Fruit fly (Drosophila melanogaster): Measurements from ENCODE around the gene CG1074.

CG1074 gene

DNA sequence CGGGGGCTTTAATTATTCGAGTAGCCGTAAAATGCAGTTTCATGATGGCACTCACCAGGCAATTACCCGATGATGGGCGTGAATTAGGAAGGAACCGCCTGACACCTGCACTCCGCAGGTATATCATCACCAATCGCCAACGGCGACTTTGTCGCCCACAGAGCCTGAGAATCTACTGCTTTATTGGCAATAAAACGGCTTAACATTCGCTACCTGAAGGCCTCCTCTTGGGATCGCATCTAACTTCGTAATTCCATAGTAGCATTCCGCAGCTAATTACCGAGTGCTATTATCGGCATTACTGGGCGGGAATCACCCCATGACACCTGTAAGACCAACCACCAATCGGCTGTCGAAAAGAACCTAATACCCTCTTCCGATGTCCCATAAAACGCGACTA lies 24.5 kb downstream of the CG1074 start:
- TF ChIP-seq CG1620 (GFP tag; optimal IDR thresholded peaks at IDR 0.05) (no peak), Hr96 (GFP tag; optimal IDR thresholded peaks at IDR 0.05) (no peak), CG12768 (GFP tag; optimal IDR thresholded peaks at IDR 0.05) (no peak), Mnt (GFP tag; optimal IDR thresholded peaks at IDR 0.05) (no peak), CG33017 (tag; optimal IDR thresholded peaks at IDR 0.05) (no peak), toe (GFP tag; optimal IDR thresholded peaks at IDR 0.05) (no peak), cnc (optimal IDR thresholded peaks at IDR 0.05) (no peak), ovo (GFP tag; optimal IDR thresholded peaks at IDR 0.05) (no peak), Crg-1 (GFP tag; optimal IDR thresholded peaks at IDR 0.05) (no peak), bab1 (GFP tag; optimal IDR thresholded peaks at IDR 0.05) (no peak), tj (GFP tag; optimal IDR thresholded peaks at IDR 0.05) (no peak), kay (GFP tag; ENCODE audit: borderline replicate concordance) (no peak), CG5204 (GFP tag; optimal IDR thresholded peaks at IDR 0.05) (no peak), CG14711 (tag; optimal IDR thresholded peaks at IDR 0.05) (no peak), CG7045 (GFP tag; optimal IDR thresholded peaks at IDR 0.05) (no peak), pad (GFP tag; optimal IDR thresholded peaks at IDR 0.05) (no peak), cic (GFP tag; optimal IDR thresholded peaks at IDR 0.05) (no peak)

DNA sequence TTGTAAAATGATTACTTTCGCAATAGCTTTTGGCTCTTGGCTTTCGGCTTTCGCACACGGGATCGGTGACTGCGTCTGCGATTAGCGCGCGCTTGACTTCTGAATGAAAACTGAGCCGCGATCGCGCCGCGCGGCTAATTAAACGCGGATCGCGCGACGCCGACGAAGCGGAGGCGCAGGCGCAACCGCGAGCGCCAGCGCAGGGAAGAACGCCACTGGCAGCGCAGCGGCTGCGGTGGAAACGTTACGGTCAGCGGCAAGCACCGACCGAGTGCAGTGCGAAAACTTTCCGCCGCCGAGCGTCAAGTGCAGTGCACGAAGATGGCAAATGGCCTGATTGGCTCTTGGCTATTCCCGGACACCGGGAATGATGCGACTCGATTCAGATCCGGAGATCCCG lies 29.0 kb downstream of the CG1074 start, which contains the start of gene CG31522:
CG31522 (minus strand) TSS at position 101 of the 400 bp plus-strand sequence.
- TF ChIP-seq cnc (optimal IDR thresholded peaks at IDR 0.05), result no peak
- TF ChIP-seq CG11617 (GFP tag; optimal IDR thresholded peaks at IDR 0.05), result no peak
- TF ChIP-seq kay (GFP tag; ENCODE audit: borderline replicate concordance), result no peak
- no peak for TF ChIP-seq toe (GFP tag; optimal IDR thresholded peaks at IDR 0.05)

dm6 chr3R:4466894-4467293 lies 33.1 kb downstream of the CG1074 start:
- TF ChIP-seq CG1620 (GFP tag; optimal IDR thresholded peaks at IDR 0.05) (no peak), Clk (GFP tag; optimal IDR thresholded peaks at IDR 0.05) (no peak), cnc (optimal IDR thresholded peaks at IDR 0.05) (no peak), CG12768 (GFP tag; optimal IDR thresholded peaks at IDR 0.05) (no peak), ovo (GFP tag; optimal IDR thresholded peaks at IDR 0.05) (no peak), CG14711 (tag; optimal IDR thresholded peaks at IDR 0.05) (no peak), pad (GFP tag; optimal IDR thresholded peaks at IDR 0.05) (no peak), CG7045 (GFP tag; optimal IDR thresholded peaks at IDR 0.05) (no peak), cic (GFP tag; optimal IDR thresholded peaks at IDR 0.05) (no peak), toe (GFP tag; optimal IDR thresholded peaks at IDR 0.05) (no peak), kay (GFP tag; ENCODE audit: borderline replicate concordance) (no peak), CG33017 (tag; optimal IDR thresholded peaks at IDR 0.05) (no peak), Hr96 (GFP tag; optimal IDR thresholded peaks at IDR 0.05) (no peak), Crg-1 (GFP tag; optimal IDR thresholded peaks at IDR 0.05) (no peak)

DNA sequence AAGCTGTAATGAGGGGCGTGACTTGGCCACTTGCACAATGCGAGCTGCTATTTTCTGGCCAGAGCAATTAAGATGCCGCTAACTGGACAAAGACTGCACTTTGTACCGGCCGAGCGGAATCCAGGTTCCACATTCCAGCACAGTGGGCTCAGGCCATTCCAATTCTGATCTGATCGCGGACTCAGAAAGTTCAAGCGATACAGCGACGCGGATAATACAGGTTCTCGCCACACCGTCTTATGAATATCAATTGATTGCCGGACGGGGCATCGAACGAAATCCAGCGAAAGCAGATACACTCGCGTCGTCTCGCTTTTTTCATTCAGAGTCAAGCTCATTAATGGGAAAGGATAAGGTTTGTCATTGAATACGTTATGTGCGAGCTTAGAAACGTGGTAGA lies 35.2 kb downstream of the CG1074 start:
- TF ChIP-seq CG12768 (GFP tag; optimal IDR thresholded peaks at IDR 0.05), result peak; percentile 16
- peak; percentile 26 for TF ChIP-seq ovo (GFP tag; optimal IDR thresholded peaks at IDR 0.05)
- peak; percentile 1 for TF ChIP-seq CG5204 (GFP tag; optimal IDR thresholded peaks at IDR 0.05)
- no peak for TF ChIP-seq kay (GFP tag; ENCODE audit: borderline replicate concordance)

- TF ChIP-seq Clk (GFP tag; optimal IDR thresholded peaks at IDR 0.05), result no peak
These were observed 36.9 kb downstream of the CG1074 start for dm6 chr3R:4470695-4471046.

DNA sequence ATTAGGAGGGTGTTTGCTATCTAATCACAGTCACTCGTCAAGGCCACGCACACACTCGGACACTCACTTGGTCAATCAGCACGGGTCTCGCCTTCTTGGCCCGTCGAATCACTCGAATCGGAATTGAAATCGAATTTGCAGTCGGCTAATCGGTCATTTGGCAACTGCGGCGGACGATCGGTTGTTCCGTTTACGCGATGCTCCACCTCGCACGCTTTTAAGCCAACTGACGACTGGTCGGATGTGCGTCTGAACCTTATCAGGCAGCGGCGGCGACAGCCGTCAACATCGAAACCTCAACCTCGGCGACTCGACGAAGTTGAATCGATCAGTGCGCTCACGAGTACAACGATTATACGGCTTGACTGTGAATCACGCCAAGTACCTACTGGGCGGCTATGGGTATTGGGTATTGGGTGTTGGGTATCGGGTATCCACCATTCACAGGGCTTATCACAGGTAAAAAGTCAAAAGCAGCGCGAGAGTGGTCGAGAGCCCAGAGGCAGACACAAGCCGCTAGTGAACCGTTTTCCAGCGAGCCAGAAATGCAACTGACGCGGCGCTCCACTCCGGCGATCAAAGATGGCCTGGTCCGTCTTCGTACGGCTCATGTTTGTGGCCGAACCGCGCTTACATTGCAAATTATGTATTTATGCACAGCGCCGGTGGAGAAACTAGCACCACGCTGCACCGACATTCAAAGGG lies 37.4 kb downstream of the CG1074 start:
- TF ChIP-seq bab1 (GFP tag; optimal IDR thresholded peaks at IDR 0.05) (peak; percentile 3), CG12768 (GFP tag; optimal IDR thresholded peaks at IDR 0.05) (peak; percentile 60), tj (GFP tag; optimal IDR thresholded peaks at IDR 0.05) (peak; percentile 90), Mnt (GFP tag; optimal IDR thresholded peaks at IDR 0.05) (peak; percentile 79), cic (GFP tag; optimal IDR thresholded peaks at IDR 0.05) (peak; percentile 86), CG11617 (GFP tag; optimal IDR thresholded peaks at IDR 0.05) (peak; percentile 29), CG7101 (tag; optimal IDR thresholded peaks at IDR 0.05) (peak; percentile 24), kay (GFP tag; ENCODE audit: borderline replicate concordance) (peak; percentile 11), pad (GFP tag; optimal IDR thresholded peaks at IDR 0.05) (no peak), CG14711 (tag; optimal IDR thresholded peaks at IDR 0.05) (peak; percentile 30), cnc (optimal IDR thresholded peaks at IDR 0.05) (no peak), CG33017 (tag; optimal IDR thresholded peaks at IDR 0.05) (peak; percentile 59), ovo (GFP tag; optimal IDR thresholded peaks at IDR 0.05) (no peak), toe (GFP tag; optimal IDR thresholded peaks at IDR 0.05) (no peak), CG5204 (GFP tag; optimal IDR thresholded peaks at IDR 0.05) (no peak), CG7045 (GFP tag; optimal IDR thresholded peaks at IDR 0.05) (peak; percentile 23), Clk (GFP tag; optimal IDR thresholded peaks at IDR 0.05) (peak; percentile 15), Hr96 (GFP tag; optimal IDR thresholded peaks at IDR 0.05) (no peak), Crg-1 (GFP tag; optimal IDR thresholded peaks at IDR 0.05) (peak; percentile 15), CG1620 (GFP tag; optimal IDR thresholded peaks at IDR 0.05) (peak; percentile 8)
